Worm (Caenorhabditis elegans) whole organism, early embryonic: Measurements from ENCODE around the gene dod-24.

ENCODE experiments used
- B0310.2 ChIP-seq: sonication (generic microtip); optimal IDR thresholded peaks from 2 replicates; lab custom pipeline; 2016; ENCODE audit warnings: mild to moderate bottlenecking, missing genetic modification characterization, missing compliant biosample characterization
- F13C5.2 ChIP-seq: sonication (generic microtip); optimal IDR thresholded peaks from 2 replicates; lab custom pipeline; 2017; ENCODE audit warnings: mild to moderate bottlenecking, missing genetic modification characterization, inconsistent platforms, missing compliant biosample characterization
- aly-1 ChIP-seq: sonication (generic microtip); optimal IDR thresholded peaks from 2 replicates; lab custom pipeline; 2016; ENCODE audit warnings: missing genetic modification characterization, missing compliant biosample characterization
- ama-1 ChIP-seq: fragments of 150-350 bp; optimal IDR thresholded peaks from 2 replicates; lab custom pipeline; 2014
- ceh-13 ChIP-seq: fragments of 200-800 bp; sonication (Bioruptor generic); optimal IDR thresholded peaks from 2 replicates; lab custom pipeline; 2018; ENCODE audit warnings: mild to moderate bottlenecking, missing genetic modification characterization, missing compliant biosample characterization
- ceh-36 ChIP-seq: sonication (generic microtip); optimal IDR thresholded peaks from 2 replicates; lab custom pipeline; 2016; ENCODE audit warnings: missing genetic modification characterization, inconsistent platforms, missing compliant biosample characterization
- ets-7 ChIP-seq: sonication (generic microtip); optimal IDR thresholded peaks from 2 replicates; lab custom pipeline; 2016; ENCODE audit warnings: missing genotype, missing genetic modification characterization, missing compliant biosample characterization
- flt-1 ChIP-seq: fragments of 200-800 bp; sonication (Bioruptor generic); IDR thresholded peaks from 2 replicates; pipeline ENCODE4 v1.3.6; 2022; ENCODE audit warnings: missing genetic modification characterization, missing compliant biosample characterization
- hmbx-1 ChIP-seq: sonication (generic microtip); optimal IDR thresholded peaks from 2 replicates; lab custom pipeline; 2016; ENCODE audit warnings: mild to moderate bottlenecking, missing genetic modification characterization, missing compliant biosample characterization
- hmg-4 ChIP-seq: fragments of 200-800 bp; sonication (Bioruptor generic); optimal IDR thresholded peaks from 2 replicates; lab custom pipeline; 2018; ENCODE audit warnings: mild to moderate bottlenecking, missing genetic modification characterization, missing compliant biosample characterization
- hnd-1 ChIP-seq: sonication (generic microtip); optimal IDR thresholded peaks from 2 replicates; lab custom pipeline; 2016; ENCODE audit warnings: missing genetic modification characterization, missing compliant biosample characterization
- pes-1 ChIP-seq: fragments of 200-800 bp; sonication (Bioruptor generic); IDR thresholded peaks from 2 replicates; pipeline ENCODE4 v1.3.6; 2022; ENCODE audit warnings: missing genetic modification reagents, missing genetic modification characterization, missing compliant biosample characterization
- scrt-1 ChIP-seq: fragments of 200-800 bp; sonication (Bioruptor generic); IDR thresholded peaks from 2 replicates; pipeline ENCODE4 v1.3.6; 2022; ENCODE audit warnings: missing genetic modification characterization, missing compliant biosample characterization
- sea-1 ChIP-seq: fragments of 200-800 bp; sonication (Bioruptor generic); conservative IDR thresholded peaks from 2 replicates; pipeline ENCODE4 v1.3.6; 2022; ENCODE audit warnings: missing genetic modification characterization, missing compliant biosample characterization
- tbx-11 ChIP-seq: fragments of 200-800 bp; sonication (Bioruptor generic); IDR thresholded peaks from 2 replicates; pipeline ENCODE4 v1.3.6; 2022; ENCODE audit warnings: missing genetic modification characterization, missing compliant biosample characterization
- tbx-37 ChIP-seq: fragments of 200-800 bp; sonication (Bioruptor generic); conservative IDR thresholded peaks from 2 replicates; pipeline ENCODE4 v1.3.6; 2022; ENCODE audit warnings: missing genetic modification reagents, missing genetic modification characterization, missing compliant biosample characterization
- tra-4 ChIP-seq: sonication (generic microtip); optimal IDR thresholded peaks from 2 replicates; lab custom pipeline; 2017; ENCODE audit warnings: missing genetic modification characterization, missing compliant biosample characterization

The dod-24 gene

ce11 chrIV:12924332-12924731 lies 16.8 kb downstream of the dod-24 start, which contains the start of gene srlf-4:
Gene srlf-4 (minus strand): TSS chrIV:12924432.
- TF ChIP-seq scrt-1 (GFP tag; lab: Robert Waterston, UW), result no peak
- no peak for TF ChIP-seq hmg-4
- TF ChIP-seq pes-1 (GFP tag; lab: Robert Waterston, UW), result no peak
- no peak for TF ChIP-seq ets-7 (tag; lab: Kevin White, UChicago)
- no peak for TF ChIP-seq tbx-37 (GFP tag; lab: Robert Waterston, UW)

- no peak for TF ChIP-seq B0310.2 (tag; lab: Kevin White, UChicago)
- TF ChIP-seq ceh-36 (tag; lab: Kevin White, UChicago), result no peak
- TF ChIP-seq pes-1 (GFP tag; lab: Robert Waterston, UW), result no peak
- no peak for TF ChIP-seq sea-1 (GFP tag; lab: Robert Waterston, UW)
- no peak for TF ChIP-seq ets-7 (tag; lab: Kevin White, UChicago)
- no peak for TF ChIP-seq tbx-11 (GFP tag; lab: Robert Waterston, UW)
- no peak for TF ChIP-seq hnd-1 (tag; lab: Kevin White, UChicago)
- no peak for TF ChIP-seq hmbx-1
- no peak for TF ChIP-seq ama-1 (lab: Kevin White, UChicago)
- TF ChIP-seq ceh-13 (GFP tag; lab: Kevin White, UChicago), result no peak
- no peak for TF ChIP-seq F13C5.2 (tag; lab: Kevin White, UChicago)
- no peak for TF ChIP-seq flt-1
- no peak for TF ChIP-seq hmg-4
- no peak for TF ChIP-seq aly-1 (tag; lab: Kevin White, UChicago)
- no peak for TF ChIP-seq scrt-1 (GFP tag; lab: Robert Waterston, UW)
- TF ChIP-seq tra-4 (tag; lab: Kevin White, UChicago), result no peak
- TF ChIP-seq tbx-37 (GFP tag; lab: Robert Waterston, UW), result no peak
Observed at ce11 chrIV:12921027-12921426, 20.1 kb downstream of the dod-24 start, which contains the start of gene C32H11.4. Gene C32H11.4 (plus strand): TSS chrIV:12921264.

ce11 chrIV:12920553-12920952 lies 20.6 kb downstream of the dod-24 start:
- no peak for TF ChIP-seq sea-1 (GFP tag; lab: Robert Waterston, UW)
- TF ChIP-seq ets-7 (tag; lab: Kevin White, UChicago), result no peak
- TF ChIP-seq hmg-4, result no peak
- no peak for TF ChIP-seq pes-1 (GFP tag; lab: Robert Waterston, UW)
- TF ChIP-seq flt-1, result no peak
- TF ChIP-seq aly-1 (tag; lab: Kevin White, UChicago), result no peak
- TF ChIP-seq scrt-1 (GFP tag; lab: Robert Waterston, UW), result no peak

ce11 chrIV:12918256-12918655 lies 22.9 kb downstream of the dod-24 start, which contains the start of gene C32H11.3:
Gene C32H11.3 (plus strand): TSS chrIV:12918556.
- TF ChIP-seq hmg-4, result no peak
- TF ChIP-seq F13C5.2 (tag; lab: Kevin White, UChicago), result no peak
- no peak for TF ChIP-seq ama-1 (lab: Kevin White, UChicago)
- TF ChIP-seq flt-1, result no peak
- TF ChIP-seq hmbx-1, result no peak
- TF ChIP-seq tbx-37 (GFP tag; lab: Robert Waterston, UW), result no peak
- no peak for TF ChIP-seq ceh-36 (tag; lab: Kevin White, UChicago)
- no peak for TF ChIP-seq tbx-11 (GFP tag; lab: Robert Waterston, UW)
- TF ChIP-seq ets-7 (tag; lab: Kevin White, UChicago), result no peak
- TF ChIP-seq hnd-1 (tag; lab: Kevin White, UChicago), result no peak
- TF ChIP-seq scrt-1 (GFP tag; lab: Robert Waterston, UW), result no peak
- TF ChIP-seq ceh-13 (GFP tag; lab: Kevin White, UChicago), result no peak
- no peak for TF ChIP-seq aly-1 (tag; lab: Kevin White, UChicago)
- TF ChIP-seq tra-4 (tag; lab: Kevin White, UChicago), result no peak

- TF ChIP-seq hmbx-1 (no peak), pes-1 (GFP tag; lab: Robert Waterston, UW) (no peak), F13C5.2 (tag; lab: Kevin White, UChicago) (no peak), scrt-1 (GFP tag; lab: Robert Waterston, UW) (no peak), ets-7 (tag; lab: Kevin White, UChicago) (no peak), ceh-36 (tag; lab: Kevin White, UChicago) (no peak), ama-1 (lab: Kevin White, UChicago) (no peak), aly-1 (tag; lab: Kevin White, UChicago) (no peak), tbx-11 (GFP tag; lab: Robert Waterston, UW) (no peak), hmg-4 (no peak), ceh-13 (GFP tag; lab: Kevin White, UChicago) (no peak), flt-1 (no peak), tbx-37 (GFP tag; lab: Robert Waterston, UW) (no peak), sea-1 (GFP tag; lab: Robert Waterston, UW) (no peak), B0310.2 (tag; lab: Kevin White, UChicago) (no peak), tra-4 (tag; lab: Kevin White, UChicago) (no peak)
Observed at ce11 chrIV:12915479-12915878, 25.7 kb downstream of the dod-24 start, which contains the start of gene srz-15. Gene srz-15 (plus strand): TSS chrIV:12915779.

ce11 chrIV:12914532-12915019 lies 26.6 kb downstream of the dod-24 start, which contains the start of gene irg-6:
Gene irg-6 (minus strand): TSS chrIV:12914969.
- no peak for TF ChIP-seq aly-1 (tag; lab: Kevin White, UChicago)
- no peak for TF ChIP-seq ama-1 (lab: Kevin White, UChicago)
- TF ChIP-seq tra-4 (tag; lab: Kevin White, UChicago), result no peak
- TF ChIP-seq F13C5.2 (tag; lab: Kevin White, UChicago), result no peak
- no peak for TF ChIP-seq hmbx-1
- TF ChIP-seq sea-1 (GFP tag; lab: Robert Waterston, UW), result no peak
- TF ChIP-seq flt-1, result no peak
- TF ChIP-seq ets-7 (tag; lab: Kevin White, UChicago), result no peak

ce11 chrIV:12911990-12912389 lies 29.2 kb downstream of the dod-24 start, which contains the start of gene K08D8.5:
Gene K08D8.5 (minus strand): TSS chrIV:12912129.
- TF ChIP-seq ama-1 (lab: Kevin White, UChicago), result no peak
